Worm (Caenorhabditis elegans) whole organism, young adult: ENCODE data around the gene akt-2.

Experiments
- C17E4.6 ChIP-seq: fragments of 200-800 bp; sonication (Bioruptor generic); IDR thresholded peaks from 2 replicates; pipeline ENCODE4 v1.3.6; 2022; ENCODE audit warnings: missing genetic modification reagents, missing genetic modification characterization, missing compliant biosample characterization
- F23B12.7 ChIP-seq: sonication (generic microtip); optimal IDR thresholded peaks from 2 replicates; lab custom pipeline; 2017; ENCODE audit warnings: missing genetic modification characterization, mild to moderate bottlenecking, missing compliant biosample characterization, antibody characterized with exemption, moderate library complexity; ENCODE audit not compliant: insufficient read depth
- F39B2.1 ChIP-seq: fragments of 200-800 bp; sonication (Bioruptor generic); IDR thresholded peaks from 2 replicates; pipeline ENCODE4 v1.3.6; 2022; ENCODE audit warnings: missing genetic modification reagents, missing genetic modification characterization, missing compliant biosample characterization
- F57A8.1 ChIP-seq: fragments of 200-800 bp; sonication (Bioruptor generic); optimal IDR thresholded peaks from 2 replicates; lab custom pipeline; 2018; ENCODE audit warnings: mild to moderate bottlenecking, missing genetic modification characterization, moderate library complexity, missing compliant biosample characterization
- Y56A3A.18 ChIP-seq: fragments of 200-800 bp; sonication (Bioruptor generic); IDR thresholded peaks from 2 replicates; pipeline ENCODE4 v1.3.6; 2022; ENCODE audit warnings: missing genetic modification reagents, missing genetic modification characterization, missing compliant biosample characterization
- ama-1 ChIP-seq, 3 experiments: fragments of 150-350 bp in 1 of 3; sonication (generic microtip) in 2 of 3; optimal IDR thresholded peaks; 2 replicates each; lab custom pipeline; 2014 to 2018; ENCODE audit warnings: missing biosample characterization in 2 of 3, missing genetic modification characterization in 2 of 3, missing genetic modification reagents in 2 of 3
- atf-7 ChIP-seq: sonication (generic microtip); optimal IDR thresholded peaks from 2 replicates; lab custom pipeline; 2017; ENCODE audit warnings: mild to moderate bottlenecking, missing genetic modification characterization, missing compliant biosample characterization
- ceh-27 ChIP-seq: fragments of 200-800 bp; sonication (Bioruptor generic); optimal IDR thresholded peaks from 2 replicates; lab custom pipeline; 2018; ENCODE audit warnings: mild to moderate bottlenecking, missing genetic modification characterization, moderate library complexity, missing compliant biosample characterization
- ceh-58 ChIP-seq: fragments of 200-800 bp; sonication (Bioruptor generic); IDR thresholded peaks from 2 replicates; pipeline ENCODE4 v1.3.6; 2022; ENCODE audit warnings: missing genetic modification characterization, missing compliant biosample characterization
- die-1 ChIP-seq: sonication (generic microtip); optimal IDR thresholded peaks from 2 replicates; lab custom pipeline; 2016; ENCODE audit warnings: missing genotype, mild to moderate bottlenecking, missing genetic modification characterization, missing compliant biosample characterization
- egrh-3 ChIP-seq: fragments of 200-800 bp; sonication (Bioruptor generic); IDR thresholded peaks from 2 replicates; pipeline ENCODE4 v1.3.6; 2022; ENCODE audit warnings: missing genetic modification reagents, missing genetic modification characterization, missing compliant biosample characterization
- hlh-26 ChIP-seq: fragments of 200-800 bp; sonication (Bioruptor generic); conservative IDR thresholded peaks from 2 replicates; pipeline ENCODE4 v1.3.6; 2022; ENCODE audit warnings: missing genetic modification reagents, missing genetic modification characterization, missing compliant biosample characterization
- hmg-1.2 ChIP-seq: fragments of 200-800 bp; sonication (Bioruptor generic); IDR thresholded peaks from 2 replicates; pipeline ENCODE4 v1.3.6; 2022; ENCODE audit warnings: missing genetic modification reagents, missing genetic modification characterization, missing compliant biosample characterization
- hrde-1 ChIP-seq: sonication (generic microtip); optimal IDR thresholded peaks from 2 replicates; lab custom pipeline; 2016; ENCODE audit warnings: missing genetic modification characterization, mild to moderate bottlenecking, missing compliant biosample characterization, moderate library complexity, missing genotype, missing genetic modification reagents, borderline replicate concordance
- lin-26 ChIP-seq: fragments of 200-800 bp; sonication (Bioruptor generic); IDR thresholded peaks from 2 replicates; pipeline ENCODE4 v1.3.6; 2022; ENCODE audit warnings: missing genetic modification reagents, missing genetic modification characterization, missing compliant biosample characterization
- lin-54 ChIP-seq: fragments of 200-800 bp; sonication (Bioruptor generic); optimal IDR thresholded peaks from 2 replicates; lab custom pipeline; 2018; ENCODE audit warnings: mild to moderate bottlenecking, missing genetic modification characterization, missing compliant biosample characterization
- lsy-27 ChIP-seq: sonication (generic microtip); optimal IDR thresholded peaks from 2 replicates; lab custom pipeline; 2017; ENCODE audit warnings: missing genetic modification characterization, mild to moderate bottlenecking, missing compliant biosample characterization, antibody characterized with exemption, missing genotype, borderline replicate concordance; ENCODE audit not compliant: insufficient read depth
- madf-3 ChIP-seq: fragments of 200-800 bp; sonication (Bioruptor generic); IDR thresholded peaks from 2 replicates; pipeline ENCODE4 v1.3.6; 2022; ENCODE audit warnings: missing genetic modification reagents, missing genetic modification characterization, missing compliant biosample characterization
- madf-6 ChIP-seq: fragments of 200-800 bp; sonication (Bioruptor generic); IDR thresholded peaks from 2 replicates; pipeline ENCODE4 v1.3.6; 2022; ENCODE audit warnings: missing genetic modification reagents, missing genetic modification characterization, missing compliant biosample characterization
- mel-28 ChIP-seq: sonication (generic microtip); optimal IDR thresholded peaks from 2 replicates; lab custom pipeline; 2016; ENCODE audit warnings: borderline replicate concordance, mild to moderate bottlenecking, missing genetic modification characterization, missing compliant biosample characterization
- nhr-179 ChIP-seq: sonication (generic microtip); optimal IDR thresholded peaks from 2 replicates; lab custom pipeline; 2016; ENCODE audit warnings: mild to moderate bottlenecking, missing genetic modification characterization, missing compliant biosample characterization
- nhr-80 ChIP-seq: sonication (generic microtip); optimal IDR thresholded peaks from 2 replicates; lab custom pipeline; 2016; ENCODE audit warnings: missing genetic modification characterization, missing compliant biosample characterization
- pbrm-1 ChIP-seq: fragments of 200-800 bp; sonication (Bioruptor generic); IDR thresholded peaks from 2 replicates; pipeline ENCODE4 v1.3.6; 2022; ENCODE audit warnings: missing genetic modification reagents, missing genetic modification characterization, missing compliant biosample characterization
- rcor-1 ChIP-seq: fragments of 200-800 bp; sonication (Bioruptor generic); IDR thresholded peaks from 2 replicates; pipeline ENCODE4 v1.3.6; 2022; ENCODE audit warnings: missing genetic modification reagents, missing genetic modification characterization, missing compliant biosample characterization
- repo-1 ChIP-seq: sonication (generic microtip); optimal IDR thresholded peaks from 2 replicates; lab custom pipeline; 2017; ENCODE audit warnings: mild to moderate bottlenecking, missing genetic modification characterization, missing compliant biosample characterization
- snpc-1.1 ChIP-seq: sonication (generic microtip); optimal IDR thresholded peaks from 2 replicates; lab custom pipeline; 2017; ENCODE audit warnings: missing genetic modification characterization, mild to moderate bottlenecking, missing compliant biosample characterization, antibody characterized with exemption, moderate library complexity, missing genotype, missing genetic modification reagents; ENCODE audit not compliant: insufficient read depth
- snpc-4 ChIP-seq, 5 experiments: fragments of 150-350 bp in 1 of 5; sonication (generic microtip) in 4 of 5; optimal IDR thresholded peaks; 2 replicates each; lab custom pipeline; 2014 to 2018; ENCODE audit warnings: missing genetic modification characterization in 5 of 5, missing biosample characterization in 3 of 5, antibody characterized with exemption in 2 of 5, mild to moderate bottlenecking in 2 of 5, missing compliant biosample characterization in 2 of 5, missing genotype in 2 of 5, moderate library complexity in 2 of 5, missing genetic modification reagents in 1 of 5
- somi-1 ChIP-seq: fragments of 200-800 bp; sonication (Bioruptor generic); optimal IDR thresholded peaks from 2 replicates; lab custom pipeline; 2018; ENCODE audit warnings: mild to moderate bottlenecking, missing genetic modification characterization, missing compliant biosample characterization
- tbp1 ChIP-seq: fragments of 200-800 bp; sonication (Bioruptor generic); optimal IDR thresholded peaks from 2 replicates; lab custom pipeline; 2018; ENCODE audit warnings: mild to moderate bottlenecking, missing genetic modification characterization, missing compliant biosample characterization
- unc-130 ChIP-seq: sonication (generic microtip); optimal IDR thresholded peaks from 2 replicates; lab custom pipeline; 2016; ENCODE audit warnings: missing genetic modification reagents, missing genetic modification characterization, missing compliant biosample characterization
- ztf-18 ChIP-seq: sonication (generic microtip); optimal IDR thresholded peaks from 2 replicates; lab custom pipeline; 2016; ENCODE audit warnings: missing genotype, mild to moderate bottlenecking, missing genetic modification characterization, missing compliant biosample characterization
- ztf-22 ChIP-seq: fragments of 200-800 bp; sonication (Bioruptor generic); optimal IDR thresholded peaks from 2 replicates; lab custom pipeline; 2018; ENCODE audit warnings: mild to moderate bottlenecking, missing genetic modification characterization, moderate library complexity, missing compliant biosample characterization
- ztf-28 ChIP-seq: fragments of 200-800 bp; sonication (Bioruptor generic); IDR thresholded peaks from 2 replicates; pipeline ENCODE4 v1.3.6; 2022; ENCODE audit warnings: missing genetic modification reagents, missing genetic modification characterization, missing compliant biosample characterization

The akt-2 gene

DNA sequence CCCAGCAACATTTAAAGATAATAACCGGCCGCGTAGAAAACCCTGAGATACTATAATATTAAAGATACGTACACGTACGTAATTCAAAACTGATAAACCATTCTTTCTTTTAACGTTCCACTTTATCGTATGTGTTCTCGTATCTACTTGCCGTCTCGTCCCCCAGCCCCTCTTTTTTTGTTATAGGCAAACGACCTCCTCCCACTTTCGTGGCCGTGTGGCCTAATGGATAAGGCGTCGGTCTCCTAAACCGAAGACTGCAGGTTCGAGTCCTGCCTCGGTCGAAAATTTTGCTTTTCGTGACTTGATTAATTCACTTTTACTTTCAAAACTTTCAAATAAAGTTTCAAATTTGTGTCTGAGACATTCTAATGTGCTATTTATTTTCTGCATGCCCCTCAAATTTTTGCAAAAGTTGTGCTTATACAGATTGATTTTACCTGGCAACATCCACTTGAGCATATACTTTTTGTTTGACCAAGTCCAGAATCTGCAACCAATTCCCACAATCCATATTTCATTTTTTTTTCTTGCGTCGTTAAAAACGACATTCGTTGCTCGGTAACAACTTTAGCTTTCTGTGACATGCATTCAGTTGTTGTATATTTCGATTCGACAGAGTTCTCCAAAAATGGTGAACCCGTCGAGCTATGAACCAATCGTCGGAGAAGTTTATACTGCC, 31.9 kb upstream of the akt-2 start, which contains the start of gene F28H6.7 (continued):
- no peak for TF ChIP-seq C17E4.6
- peak; percentile 70 for TF ChIP-seq F23B12.7
- TF ChIP-seq ceh-58 (GFP tag; lab: Robert Waterston, UW), result no peak
- peak; percentile 8 for TF ChIP-seq atf-7 (tag; lab: Kevin White, UChicago)
- no peak for TF ChIP-seq F57A8.1 (GFP tag; lab: Kevin White, UChicago)
- no peak for TF ChIP-seq mel-28 (tag; lab: Kevin White, UChicago)
- peak; percentile 31 for TF ChIP-seq somi-1
- TF ChIP-seq unc-130 (GFP tag; lab: Kevin White, UChicago), result peak; percentile 32
- TF ChIP-seq hmg-1.2 (GFP tag; lab: Robert Waterston, UW), result peak; percentile 73
- peak; percentile 79; the same call in 1 of the 2 replicates for TF ChIP-seq Y56A3A.18 (GFP tag; lab: Robert Waterston, UW)
- TF ChIP-seq ztf-28 (GFP tag; lab: Robert Waterston, UW), result peak; percentile 61; the same call in 1 of the 2 replicates
- peak; percentile 27; the same call in 1 of the 2 replicates for TF ChIP-seq egrh-3 (GFP tag; lab: Robert Waterston, UW)
- TF ChIP-seq snpc-1.1 (tag; lab: Kevin White, UChicago), result peak; percentile 39
- TF ChIP-seq ztf-22 (GFP tag; lab: Kevin White, UChicago), result no peak
- TF ChIP-seq ceh-27, result peak; percentile 29
- TF ChIP-seq lsy-27, result peak; percentile 62
- peak; percentile 21 for TF ChIP-seq nhr-80 (tag; lab: Kevin White, UChicago)
- peak; percentile 46; the same call in 1 of the 2 replicates for TF ChIP-seq madf-6 (GFP tag; lab: Robert Waterston, UW)
- peak; percentile 51 for TF ChIP-seq ztf-18 (tag; lab: Kevin White, UChicago)
- TF ChIP-seq die-1 (tag; lab: Kevin White, UChicago), result peak; percentile 82
- no peak for TF ChIP-seq F39B2.1 (GFP tag; lab: Robert Waterston, UW)
- no peak for TF ChIP-seq ama-1 (optimal IDR thresholded peaks at IDR 0.05; lab: Kevin White, UChicago)
- peak in 1 of 2 experiments; percentile 15 for TF ChIP-seq ama-1 (GFP tag; optimal IDR thresholded peaks at IDR 0.05; lab: Kevin White, UChicago)
- peak; percentile 8 for TF ChIP-seq hrde-1 (tag; lab: Kevin White, UChicago)
- peak; percentile 93 for TF ChIP-seq lin-26 (GFP tag; lab: Robert Waterston, UW)
- peak; percentile 97 for TF ChIP-seq tbp1 (GFP tag; lab: Kevin White, UChicago)
- TF ChIP-seq repo-1 (tag; lab: Kevin White, UChicago), result peak; percentile 50
- no peak for TF ChIP-seq lin-54 (GFP tag; lab: Kevin White, UChicago)
- TF ChIP-seq hlh-26 (GFP tag; lab: Robert Waterston, UW), result no peak
- 0 out of 2 replicates have a peak, but pooled peaks have one; percentile 39 for TF ChIP-seq rcor-1 (GFP tag; lab: Robert Waterston, UW)
- no peak for TF ChIP-seq nhr-179 (tag; lab: Kevin White, UChicago)
- TF ChIP-seq madf-3 (GFP tag; lab: Robert Waterston, UW), result peak; percentile 68; the same call in 1 of the 2 replicates
- peak; percentile 79 for TF ChIP-seq pbrm-1 (GFP tag; lab: Robert Waterston, UW)

DNA sequence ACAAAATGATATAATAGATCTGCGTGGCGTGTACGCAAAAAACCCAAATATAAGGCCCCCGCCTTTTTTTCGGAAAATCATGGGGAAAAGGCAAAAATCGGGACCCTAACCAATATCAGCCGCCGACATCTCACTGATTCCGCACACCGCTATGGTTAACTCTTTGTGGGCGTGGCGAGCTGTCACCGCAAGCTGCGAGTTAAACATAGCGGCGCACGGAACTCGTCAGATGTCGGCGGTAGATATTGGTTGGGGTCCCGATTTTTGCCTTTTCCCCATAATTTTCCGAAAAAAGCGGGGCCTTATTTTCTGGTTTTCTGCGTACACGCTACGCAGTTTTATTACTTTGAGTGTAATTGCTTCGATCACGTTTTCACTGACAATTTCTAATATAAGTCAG, 28.7 kb upstream of the akt-2 start:
- TF ChIP-seq hmg-1.2 (GFP tag; lab: Robert Waterston, UW), result peak; percentile 6; the same call in 1 of the 2 replicates
- TF ChIP-seq snpc-4 (GFP tag; optimal IDR thresholded peaks at IDR 0.05; lab: Kevin White, UChicago), result no peak
- peak in 1 of 4 experiments; percentile 65 for TF ChIP-seq snpc-4 (tag; optimal IDR thresholded peaks at IDR 0.05; lab: Kevin White, UChicago)
- TF ChIP-seq ceh-27, result no peak
